Worm (Caenorhabditis elegans): ENCODE measurements around the gene oatr-1.

DNA sequence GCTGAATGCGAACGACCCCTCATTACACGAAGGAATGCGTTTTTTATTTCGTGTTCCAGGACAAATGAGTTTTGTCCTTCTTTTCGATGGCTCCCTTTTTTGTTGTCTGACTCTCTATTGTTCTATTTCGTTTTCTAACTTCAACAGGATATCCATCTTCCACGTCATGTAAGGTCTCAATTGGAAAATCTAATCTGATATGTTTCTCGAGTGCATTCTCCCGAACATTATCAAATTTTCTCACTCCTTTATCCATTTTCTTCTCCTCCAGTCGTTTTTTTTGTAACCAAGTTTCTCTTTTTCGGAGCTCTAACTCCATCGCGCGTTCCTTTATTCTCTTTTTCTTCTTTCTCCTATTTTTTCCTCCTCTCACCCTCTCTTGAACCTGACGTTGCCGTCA, 45.6 kb downstream of the oatr-1 start:
- TF ChIP-seq hlh-12 (tag; optimal IDR thresholded peaks at IDR 0.05) = no peak
- TF ChIP-seq unc-62 (GFP tag; optimal IDR thresholded peaks at IDR 0.05) = no peak
- TF ChIP-seq F57C9.4 (tag; optimal IDR thresholded peaks at IDR 0.05) = no peak
- no peak for TF ChIP-seq madf-10 (tag; optimal IDR thresholded peaks at IDR 0.05)
- TF ChIP-seq hsf-1 (GFP tag; IDR thresholded peaks at IDR 0.05) = no peak
- no peak for TF ChIP-seq ceh-58 (GFP tag; IDR thresholded peaks at IDR 0.05)
- no peak for TF ChIP-seq Y95B8A.8 (GFP tag; IDR thresholded peaks at IDR 0.05)
- no peak for TF ChIP-seq cebp-2 (GFP tag; IDR thresholded peaks at IDR 0.05)
